Worm (Caenorhabditis elegans): Measurements from ENCODE around the gene srx-36.

- no peak for TF ChIP-seq nhr-11 (tag; optimal IDR thresholded peaks at IDR 0.05)
- TF ChIP-seq lim-6 (tag; optimal IDR thresholded peaks at IDR 0.05): no peak
- TF ChIP-seq ets-4 (tag; optimal IDR thresholded peaks at IDR 0.05): no peak
- TF ChIP-seq sox-4 (tag; optimal IDR thresholded peaks at IDR 0.05): no peak
- no peak for TF ChIP-seq lin-11 (tag; optimal IDR thresholded peaks at IDR 0.05)
- no peak for TF ChIP-seq unc-86 (tag; optimal IDR thresholded peaks at IDR 0.05)
- no peak for TF ChIP-seq dmd-4 (tag; optimal IDR thresholded peaks at IDR 0.05; ENCODE audit: borderline replicate concordance)
Observed at ce11 chrV:7140368-7140767, 9.5 kb upstream of the srx-36 start.

Measured in whole organism, late embryonic.